Worm (Caenorhabditis elegans): ENCODE measurements around the gene srh-268.

- TF ChIP-seq fos-1 (tag; optimal IDR thresholded peaks at IDR 0.05) = no peak
- TF ChIP-seq R02D3.7 (tag; optimal IDR thresholded peaks at IDR 0.05) = no peak
- TF ChIP-seq aly-2 (tag; optimal IDR thresholded peaks at IDR 0.05) = no peak
- TF ChIP-seq ceh-82 (tag; optimal IDR thresholded peaks at IDR 0.05) = no peak
- no peak for TF ChIP-seq nhr-237 (tag; optimal IDR thresholded peaks at IDR 0.05)
- TF ChIP-seq nhr-23 (tag; optimal IDR thresholded peaks at IDR 0.05) = no peak
- TF ChIP-seq mml-1 (tag; optimal IDR thresholded peaks at IDR 0.05) = no peak
- no peak for TF ChIP-seq nhr-76 (tag; optimal IDR thresholded peaks at IDR 0.05)
- TF ChIP-seq tbx-2 (tag; optimal IDR thresholded peaks at IDR 0.05) = no peak
- TF ChIP-seq unc-39 (tag; optimal IDR thresholded peaks at IDR 0.05) = no peak
- TF ChIP-seq hmg-11 (tag; optimal IDR thresholded peaks at IDR 0.05) = no peak
Observed at ce11 chrV:7539015-7539414, at the start of gene srh-268.

Data from whole organism, L3 larva.